Worm (Caenorhabditis elegans): ENCODE data around the gene F21G4.3.

- TF ChIP-seq nfya-1 (tag; optimal IDR thresholded peaks at IDR 0.05) (no peak), gmeb-2 (tag; optimal IDR thresholded peaks at IDR 0.05) (no peak)
These were observed 44.7 kb upstream of the F21G4.3 start, which contains the start of gene lec-8 for ce11 chrX:9850258-9850657.

All from whole organism, late embryonic.